Worm (Caenorhabditis elegans): ENCODE data around the gene psme-3.

DNA sequence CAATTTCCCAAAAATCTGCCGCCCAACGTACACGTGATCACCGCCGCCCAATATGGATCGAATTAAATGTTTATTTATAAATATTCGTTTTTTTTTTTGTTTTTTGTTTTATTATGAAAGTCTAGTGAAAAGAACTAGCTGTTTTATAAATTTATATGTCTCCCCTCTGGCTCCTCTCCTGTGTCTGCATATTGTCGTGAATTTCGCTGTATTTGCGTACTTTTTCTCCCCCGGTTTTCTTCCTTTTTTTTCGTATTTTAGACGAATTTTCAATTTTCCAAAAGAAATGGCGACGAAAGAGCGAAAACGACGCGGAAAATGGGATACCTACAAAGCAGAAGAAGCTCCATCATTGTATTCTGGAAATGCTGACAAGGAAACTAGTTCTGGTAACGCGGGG, 41.5 kb upstream of the psme-3 start, which contains the start of gene xpb-1:
- TF ChIP-seq irx-1 (tag; optimal IDR thresholded peaks at IDR 0.05) = peak; percentile 6
- TF ChIP-seq unc-130 (tag; optimal IDR thresholded peaks at IDR 0.05) = no peak
- TF ChIP-seq sox-4 (tag; optimal IDR thresholded peaks at IDR 0.05) = no peak
- no peak for TF ChIP-seq rnt-1 (tag; optimal IDR thresholded peaks at IDR 0.05)
- no peak for TF ChIP-seq ztf-4 (tag; optimal IDR thresholded peaks at IDR 0.05)
- TF ChIP-seq ama-1 (optimal IDR thresholded peaks at IDR 0.05) = no peak
- no peak for TF ChIP-seq nhr-12 (tag; optimal IDR thresholded peaks at IDR 0.05)
- TF ChIP-seq nhr-28 (tag; optimal IDR thresholded peaks at IDR 0.05) = no peak
- TF ChIP-seq nhr-11 (tag; optimal IDR thresholded peaks at IDR 0.05) = no peak
- TF ChIP-seq elt-2 (tag; optimal IDR thresholded peaks at IDR 0.05) = no peak
- no peak for TF ChIP-seq nhr-77 (tag; optimal IDR thresholded peaks at IDR 0.05)
- TF ChIP-seq snpc-4 (tag; optimal IDR thresholded peaks at IDR 0.05) = no peak
- peak; percentile 33 to 56 for TF ChIP-seq lsy-2 (tag; optimal IDR thresholded peaks at IDR 0.05)
- no peak for TF ChIP-seq hlh-4 (tag; optimal IDR thresholded peaks at IDR 0.05)
